Worm (Caenorhabditis elegans): Measurements from ENCODE around the gene try-13.

The try-13 gene

ce11 chrV:7434805-7435363 lies 5.0 kb upstream of the try-13 start (continued):
- TF ChIP-seq peb-1 (tag; optimal IDR thresholded peaks at IDR 0.05): no peak
- TF ChIP-seq ztf-11 (tag; optimal IDR thresholded peaks at IDR 0.05): no peak
- no peak for TF ChIP-seq unc-62 (GFP tag; optimal IDR thresholded peaks at IDR 0.05)
- TF ChIP-seq ceh-82 (tag; optimal IDR thresholded peaks at IDR 0.05): no peak
- TF ChIP-seq unc-55 (GFP tag; optimal IDR thresholded peaks at IDR 0.05): no peak
- no peak for TF ChIP-seq mab-5 (tag; optimal IDR thresholded peaks at IDR 0.05)
- no peak for TF ChIP-seq nhr-23 (tag; optimal IDR thresholded peaks at IDR 0.05)
- no peak for TF ChIP-seq ceh-16 (tag; optimal IDR thresholded peaks at IDR 0.05)

ce11 chrV:7435376-7436204 lies 4.3 kb upstream of the try-13 start, which contains the start of the genes ddo-2 and F25E5.8:
TSS of gene ddo-2 (minus strand) at chrV:7435705.
TSS of gene F25E5.8 (plus strand) at chrV:7435930.
- TF ChIP-seq sem-4 (tag; optimal IDR thresholded peaks at IDR 0.05): peak; percentile 1
- no peak for TF ChIP-seq ztf-1 (GFP tag; conservative IDR thresholded peaks at IDR 0.05)
- TF ChIP-seq nhr-25 (tag; optimal IDR thresholded peaks at IDR 0.05): peak; percentile 59
- TF ChIP-seq ama-1 (optimal IDR thresholded peaks at IDR 0.05): peak; percentile 87
- peak; percentile 38 for TF ChIP-seq blmp-1 (tag; optimal IDR thresholded peaks at IDR 0.05; ENCODE audit: insufficient read depth)
- TF ChIP-seq nhr-21 (tag; optimal IDR thresholded peaks at IDR 0.05): peak; percentile 30
- peak; percentile 20 for TF ChIP-seq sma-3 (GFP tag; optimal IDR thresholded peaks at IDR 0.05)
- no peak for TF ChIP-seq mbf-1 (tag; optimal IDR thresholded peaks at IDR 0.05)

- no peak for TF ChIP-seq skn-1 (tag; optimal IDR thresholded peaks at IDR 0.05)
- TF ChIP-seq ceh-16 (tag; optimal IDR thresholded peaks at IDR 0.05): no peak
- TF ChIP-seq nhr-237 (tag; optimal IDR thresholded peaks at IDR 0.05): no peak
- no peak for TF ChIP-seq sma-3 (GFP tag; optimal IDR thresholded peaks at IDR 0.05)
- TF ChIP-seq nhr-10 (tag; optimal IDR thresholded peaks at IDR 0.05): no peak
These were observed 3.4 kb upstream of the try-13 start for ce11 chrV:7436509-7436908.

ce11 chrV:7436911-7437310 lies 3.0 kb upstream of the try-13 start:
- TF ChIP-seq gmeb-1 (tag; optimal IDR thresholded peaks at IDR 0.05) (peak; percentile 26), nhr-25 (tag; optimal IDR thresholded peaks at IDR 0.05) (peak; percentile 81), nhr-129 (tag; optimal IDR thresholded peaks at IDR 0.05) (peak; percentile 59), ztf-4 (tag; optimal IDR thresholded peaks at IDR 0.05) (peak; percentile 5), zag-1 (tag; optimal IDR thresholded peaks at IDR 0.05) (no peak), ama-1 (optimal IDR thresholded peaks at IDR 0.05) (peak; percentile 98), nhr-21 (tag; optimal IDR thresholded peaks at IDR 0.05) (peak; percentile 94), ceh-82 (tag; optimal IDR thresholded peaks at IDR 0.05) (no peak), unc-39 (tag; optimal IDR thresholded peaks at IDR 0.05) (no peak), lsy-2 (tag; optimal IDR thresholded peaks at IDR 0.05) (peak in 1 of 2 experiments; percentile 5), ztf-1 (GFP tag; conservative IDR thresholded peaks at IDR 0.05) (no peak), blmp-1 (tag; optimal IDR thresholded peaks at IDR 0.05; ENCODE audit: insufficient read depth) (peak; percentile 59), C34F6.9 (tag; optimal IDR thresholded peaks at IDR 0.05) (peak; percentile 45), fos-1 (tag; optimal IDR thresholded peaks at IDR 0.05) (peak; percentile 31), crh-2 (tag; optimal IDR thresholded peaks at IDR 0.05) (peak; percentile 30), R02D3.7 (tag; optimal IDR thresholded peaks at IDR 0.05) (no peak), sma-3 (GFP tag; optimal IDR thresholded peaks at IDR 0.05) (peak; percentile 72), ztf-11 (tag; optimal IDR thresholded peaks at IDR 0.05) (no peak), sma-9 (GFP tag; optimal IDR thresholded peaks at IDR 0.05) (peak; percentile 52), sma-9 (tag; optimal IDR thresholded peaks at IDR 0.05) (no peak)

ce11 chrV:7437538-7437937 lies 2.4 kb upstream of the try-13 start, which contains the start of gene F25E5.9:
TSS of gene F25E5.9 (minus strand) at chrV:7437919.
- TF ChIP-seq alr-1 (tag; optimal IDR thresholded peaks at IDR 0.05) (no peak), unc-55 (GFP tag; optimal IDR thresholded peaks at IDR 0.05) (peak; percentile 70), snpc-4 (tag; optimal IDR thresholded peaks at IDR 0.05) (no peak), F13H6.1 (tag; optimal IDR thresholded peaks at IDR 0.05) (peak; percentile 1), nhr-77 (tag; optimal IDR thresholded peaks at IDR 0.05) (no peak), Y55F3AM.14 (GFP tag; optimal IDR thresholded peaks at IDR 0.05) (peak; percentile 52), mbf-1 (tag; optimal IDR thresholded peaks at IDR 0.05) (no peak), mdl-1 (tag; optimal IDR thresholded peaks at IDR 0.05) (peak in 1 of 2 experiments; percentile 43), nhr-129 (tag; optimal IDR thresholded peaks at IDR 0.05) (peak; percentile 18), lsy-2 (tag; optimal IDR thresholded peaks at IDR 0.05) (peak in 1 of 2 experiments; percentile 34), ama-1 (optimal IDR thresholded peaks at IDR 0.05) (peak; percentile 51), zag-1 (tag; optimal IDR thresholded peaks at IDR 0.05) (no peak), R02D3.7 (tag; optimal IDR thresholded peaks at IDR 0.05) (no peak), sem-4 (tag; optimal IDR thresholded peaks at IDR 0.05) (peak; percentile 62), C34F6.9 (tag; optimal IDR thresholded peaks at IDR 0.05) (peak; percentile 65)

Data from whole organism, L2 larva.